Worm (Caenorhabditis elegans) whole organism, L2 larva: ENCODE data around the gene oig-2.

Experiments
- R02D3.7 ChIP-seq: fragments of 150-350 bp; optimal IDR thresholded peaks from 2 replicates; lab custom pipeline; 2014; ENCODE audit warnings: missing biosample characterization, missing genetic modification characterization
- fos-1 ChIP-seq: fragments of 150-350 bp; optimal IDR thresholded peaks from 2 replicates; lab custom pipeline; 2014; ENCODE audit warnings: missing biosample characterization, missing genetic modification characterization
- lin-13 ChIP-seq: fragments of 150-350 bp; optimal IDR thresholded peaks from 2 replicates; lab custom pipeline; 2014; ENCODE audit warnings: missing biosample characterization, missing genetic modification reagents, missing genetic modification characterization
- nhr-12 ChIP-seq: fragments of 150-350 bp; optimal IDR thresholded peaks from 2 replicates; lab custom pipeline; 2014; ENCODE audit warnings: missing biosample characterization, missing genetic modification characterization
- peb-1 ChIP-seq: fragments of 150-350 bp; optimal IDR thresholded peaks from 2 replicates; lab custom pipeline; 2014; ENCODE audit warnings: missing biosample characterization, missing genetic modification characterization
- sem-4 ChIP-seq: fragments of 150-350 bp; optimal IDR thresholded peaks from 2 replicates; lab custom pipeline; 2014; ENCODE audit warnings: missing biosample characterization, missing genetic modification reagents, missing genetic modification characterization
- skn-1 ChIP-seq: sonication (generic microtip); optimal IDR thresholded peaks from 2 replicates; lab custom pipeline; 2017; ENCODE audit warnings: missing biosample characterization, missing genetic modification characterization
- unc-62 ChIP-seq: fragments of 150-350 bp; optimal IDR thresholded peaks from 2 replicates; lab custom pipeline; 2014; ENCODE audit warnings: missing biosample characterization, missing genetic modification reagents, missing genetic modification characterization

- TF ChIP-seq skn-1 (tag; lab: Kevin White, UChicago) (no peak), nhr-12 (tag; lab: Kevin White, UChicago) (no peak), sem-4 (no peak), fos-1 (tag; lab: Kevin White, UChicago) (no peak), peb-1 (tag; lab: Kevin White, UChicago) (no peak), unc-62 (GFP tag; lab: Kevin White, UChicago) (no peak), R02D3.7 (tag; lab: Kevin White, UChicago) (no peak), lin-13 (GFP tag; lab: Kevin White, UChicago) (no peak)
Observed at ce11 chrII:12961743-12962142, 46.2 kb downstream of the oig-2 start.
